Fruit fly (Drosophila melanogaster) whole organism, embryonic: Measurements from ENCODE around the gene CG4615.

ENCODE experiments used
- Adf1 ChIP-seq: fragments of 200-800 bp; sonication (Bioruptor generic); IDR thresholded peaks from 2 replicates; pipeline ENCODE4 v1.3.6; 2022; ENCODE audit warnings: missing biosample characterization, missing genetic modification characterization
- CG10321 ChIP-seq: fragments of 200-800 bp; sonication (Bioruptor generic); IDR thresholded peaks from 2 replicates; pipeline ENCODE4 v1.3.6; 2022; ENCODE audit warnings: missing biosample characterization, missing genetic modification characterization
- CG12219 ChIP-seq: fragments of 200-800 bp; sonication (Bioruptor generic); optimal IDR thresholded peaks from 3 replicates; lab custom pipeline; 2018; ENCODE audit warnings: missing biosample characterization, mild to moderate bottlenecking, missing genetic modification characterization
- CG17361 ChIP-seq: fragments of 200-800 bp; sonication (Bioruptor generic); IDR thresholded peaks from 3 replicates; pipeline ENCODE4 v1.3.6; 2022; ENCODE audit warnings: missing biosample characterization, missing genetic modification characterization
- CG17612 ChIP-seq: fragments of 200-800 bp; sonication (Bioruptor generic); IDR thresholded peaks from 2 replicates; pipeline ENCODE4 v1.3.6; 2022; ENCODE audit warnings: missing biosample characterization, missing genetic modification characterization
- CG18011 ChIP-seq: fragments of 200-800 bp; sonication (Bioruptor generic); optimal IDR thresholded peaks from 2 replicates; lab custom pipeline; 2017; ENCODE audit warnings: missing biosample characterization, missing genetic modification characterization, mild to moderate bottlenecking, moderate library complexity, missing genotype
- CG18599 ChIP-seq: fragments of 200-800 bp; sonication (Bioruptor generic); optimal IDR thresholded peaks from 3 replicates; lab custom pipeline; 2017; ENCODE audit warnings: missing biosample characterization, missing genetic modification characterization, mild to moderate bottlenecking, moderate library complexity, missing genetic modification reagents
- CG2120 ChIP-seq: fragments of 200-800 bp; sonication (Bioruptor generic); optimal IDR thresholded peaks from 3 replicates; lab custom pipeline; 2016; ENCODE audit warnings: missing biosample characterization, missing genetic modification characterization
- CG30020 ChIP-seq: fragments of 200-800 bp; optimal IDR thresholded peaks from 2 replicates; lab custom pipeline; 2019; ENCODE audit warnings: missing biosample characterization, mild to moderate bottlenecking, missing genetic modification characterization, moderate library complexity
- CG3838 ChIP-seq: fragments of 200-800 bp; sonication (Bioruptor generic); optimal IDR thresholded peaks from 3 replicates; lab custom pipeline; 2016; ENCODE audit warnings: missing biosample characterization, missing genetic modification characterization
- CG4404 ChIP-seq: fragments of 200-800 bp; sonication (Bioruptor generic); IDR thresholded peaks from 2 replicates; pipeline ENCODE4 v1.3.6; 2022; ENCODE audit warnings: missing biosample characterization, missing genetic modification characterization
- CG4820 ChIP-seq: fragments of 200-800 bp; sonication (Bioruptor generic); optimal IDR thresholded peaks from 3 replicates; lab custom pipeline; 2016; ENCODE audit warnings: missing biosample characterization, missing genetic modification characterization
- CG4854 ChIP-seq: fragments of 200-800 bp; sonication (Bioruptor generic); optimal IDR thresholded peaks from 2 replicates; lab custom pipeline; 2016; ENCODE audit warnings: missing biosample characterization, missing genetic modification characterization, inconsistent platforms
- CG6175 ChIP-seq: fragments of 200-800 bp; sonication (Bioruptor generic); IDR thresholded peaks from 3 replicates; pipeline ENCODE4 v1.3.6; 2022; ENCODE audit warnings: missing biosample characterization, missing genetic modification characterization
- CG7271 ChIP-seq: fragments of 200-800 bp; sonication (Bioruptor generic); optimal IDR thresholded peaks from 2 replicates; lab custom pipeline; 2018; ENCODE audit warnings: missing biosample characterization, mild to moderate bottlenecking, missing genetic modification characterization, moderate library complexity
- CG9215 ChIP-seq: fragments of 200-800 bp; sonication (Bioruptor generic); IDR thresholded peaks from 2 replicates; pipeline ENCODE4 v1.3.6; 2022; ENCODE audit warnings: missing biosample characterization, missing genetic modification characterization
- CkIIα-i1 ChIP-seq: fragments of 200-800 bp; sonication (Bioruptor generic); IDR thresholded peaks from 2 replicates; pipeline ENCODE4 v1.3.6; 2022; ENCODE audit warnings: missing biosample characterization, missing genetic modification characterization
- Dad ChIP-seq: fragments of 200-800 bp; sonication (Bioruptor generic); optimal IDR thresholded peaks from 3 replicates; lab custom pipeline; 2016; ENCODE audit warnings: missing biosample characterization, missing genetic modification characterization
- Dref ChIP-seq: fragments of 200-800 bp; sonication (Bioruptor generic); IDR thresholded peaks from 2 replicates; pipeline ENCODE4 v1.3.6; 2022; ENCODE audit warnings: missing biosample characterization, missing genetic modification characterization
- E2f2 ChIP-seq: fragments of 200-800 bp; sonication (Bioruptor generic); IDR thresholded peaks from 2 replicates; pipeline ENCODE4 v1.3.6; 2022; ENCODE audit warnings: missing biosample characterization, missing genetic modification characterization
- Fer3 ChIP-seq: fragments of 200-800 bp; sonication (Bioruptor generic); optimal IDR thresholded peaks from 2 replicates; lab custom pipeline; 2018; ENCODE audit warnings: missing biosample characterization, mild to moderate bottlenecking, missing genetic modification characterization, moderate library complexity
- Gug ChIP-seq: fragments of 200-800 bp; sonication (Bioruptor generic); IDR thresholded peaks from 4 replicates; pipeline ENCODE4 v1.3.6; 2022; ENCODE audit warnings: missing biosample characterization, missing genetic modification characterization
- HLH3B ChIP-seq: fragments of 200-800 bp; sonication (Bioruptor generic); IDR thresholded peaks from 2 replicates; pipeline ENCODE4 v1.3.6; 2022; ENCODE audit warnings: missing biosample characterization, missing genetic modification characterization
- Jarid2 ChIP-seq: fragments of 200-800 bp; sonication (Bioruptor generic); optimal IDR thresholded peaks from 3 replicates; lab custom pipeline; 2017; ENCODE audit warnings: mild to moderate bottlenecking, missing biosample characterization, missing genetic modification reagents, missing genetic modification characterization
- Lhr ChIP-seq: fragments of 200-800 bp; sonication (Bioruptor generic); optimal IDR thresholded peaks from 3 replicates; lab custom pipeline; 2017; ENCODE audit warnings: mild to moderate bottlenecking, missing biosample characterization, missing genetic modification reagents, missing genetic modification characterization
- MTF-1 ChIP-seq: fragments of 200-800 bp; sonication (Bioruptor generic); optimal IDR thresholded peaks from 2 replicates; lab custom pipeline; 2018; ENCODE audit warnings: missing biosample characterization, mild to moderate bottlenecking, missing genetic modification characterization, borderline replicate concordance
- Ptx1 ChIP-seq: fragments of 200-800 bp; sonication (Bioruptor generic); IDR thresholded peaks from 2 replicates; pipeline ENCODE4 v1.3.6; 2022; ENCODE audit warnings: missing biosample characterization, missing genetic modification characterization
- Xbp1 ChIP-seq: fragments of 200-800 bp; sonication (Bioruptor generic); optimal IDR thresholded peaks from 3 replicates; lab custom pipeline; 2016; ENCODE audit warnings: missing biosample characterization, mild to moderate bottlenecking, missing genetic modification characterization
- ab ChIP-seq: fragments of 200-800 bp; sonication (Bioruptor generic); optimal IDR thresholded peaks from 2 replicates; lab custom pipeline; 2016; ENCODE audit warnings: missing biosample characterization, missing genetic modification characterization
- aop ChIP-seq: fragments of 200-800 bp; sonication (Bioruptor generic); IDR thresholded peaks from 2 replicates; pipeline ENCODE4 v1.3.6; 2022; ENCODE audit warnings: missing biosample characterization, missing genetic modification characterization
- ash1 ChIP-seq: fragments of 200-800 bp; sonication (Bioruptor generic); optimal IDR thresholded peaks from 2 replicates; lab custom pipeline; 2018; ENCODE audit warnings: missing biosample characterization, mild to moderate bottlenecking, missing genetic modification characterization
- ato ChIP-seq: fragments of 200-800 bp; sonication (Bioruptor generic); IDR thresholded peaks from 2 replicates; pipeline ENCODE4 v1.3.6; 2022; ENCODE audit warnings: missing biosample characterization, missing genetic modification characterization; ENCODE audit not compliant: partially characterized antibody
- chinmo ChIP-seq: fragments of 200-800 bp; sonication (Bioruptor generic); IDR thresholded peaks from 4 replicates; pipeline ENCODE4 v1.3.6; 2022; ENCODE audit warnings: missing biosample characterization, missing genetic modification characterization; ENCODE audit not compliant: partially characterized antibody
- dm ChIP-seq: fragments of 200-800 bp; sonication (Bioruptor generic); optimal IDR thresholded peaks from 3 replicates; lab custom pipeline; 2016; ENCODE audit warnings: missing biosample characterization, missing genetic modification characterization
- esg ChIP-seq: fragments of 200-800 bp; sonication (Bioruptor generic); conservative IDR thresholded peaks from 2 replicates; pipeline ENCODE4 v1.3.6; 2022; ENCODE audit warnings: missing biosample characterization, missing genetic modification characterization
- eyg ChIP-seq: fragments of 200-800 bp; sonication (Bioruptor generic); optimal IDR thresholded peaks from 3 replicates; lab custom pipeline; 2016; ENCODE audit warnings: missing biosample characterization, missing genetic modification characterization
- fd64A ChIP-seq: fragments of 200-800 bp; sonication (Bioruptor generic); optimal IDR thresholded peaks from 3 replicates; lab custom pipeline; 2018; ENCODE audit warnings: missing biosample characterization, mild to moderate bottlenecking, missing genetic modification characterization
- kay ChIP-seq: fragments of 200-800 bp; sonication (Bioruptor generic); optimal IDR thresholded peaks from 2 replicates; lab custom pipeline; 2016; ENCODE audit warnings: missing biosample characterization, missing genetic modification characterization
- nerfin-2 ChIP-seq: fragments of 200-800 bp; sonication (Bioruptor generic); IDR thresholded peaks from 2 replicates; pipeline ENCODE4 v1.3.6; 2022; ENCODE audit warnings: missing biosample characterization, missing genetic modification characterization; ENCODE audit not compliant: partially characterized antibody
- pfk ChIP-seq: fragments of 200-800 bp; sonication (Bioruptor generic); optimal IDR thresholded peaks from 2 replicates; lab custom pipeline; 2018; ENCODE audit warnings: missing biosample characterization, mild to moderate bottlenecking, missing genetic modification characterization, moderate library complexity
- pnt ChIP-seq: fragments of 200-800 bp; sonication (Bioruptor generic); optimal IDR thresholded peaks from 3 replicates; lab custom pipeline; 2016; ENCODE audit warnings: missing biosample characterization, missing genetic modification characterization
- sd ChIP-seq: fragments of 200-800 bp; sonication (Bioruptor generic); optimal IDR thresholded peaks from 3 replicates; lab custom pipeline; 2018; ENCODE audit warnings: missing biosample characterization, mild to moderate bottlenecking, missing genetic modification characterization, moderate library complexity
- shn ChIP-seq: fragments of 200-800 bp; sonication (Bioruptor generic); optimal IDR thresholded peaks from 3 replicates; lab custom pipeline; 2016; ENCODE audit warnings: missing biosample characterization, missing genetic modification characterization
- sna ChIP-seq: fragments of 200-800 bp; sonication (Bioruptor generic); IDR thresholded peaks from 2 replicates; pipeline ENCODE4 v1.3.6; 2022; ENCODE audit warnings: missing biosample characterization, missing genetic modification characterization; ENCODE audit not compliant: partially characterized antibody
- stwl ChIP-seq: fragments of 200-800 bp; sonication (Bioruptor generic); optimal IDR thresholded peaks from 3 replicates; lab custom pipeline; 2018; ENCODE audit warnings: missing biosample characterization, mild to moderate bottlenecking, missing genetic modification characterization, moderate library complexity
- toy ChIP-seq: fragments of 200-800 bp; sonication (Bioruptor generic); IDR thresholded peaks from 2 replicates; pipeline ENCODE4 v1.3.6; 2022; ENCODE audit warnings: missing biosample characterization, missing genetic modification characterization
- ttk ChIP-seq: fragments of 200-800 bp; sonication (Bioruptor generic); IDR thresholded peaks from 2 replicates; pipeline ENCODE4 v2.1.2; 2022; ENCODE audit warnings: missing biosample characterization, missing genetic modification characterization
- tx ChIP-seq: fragments of 200-800 bp; sonication (Bioruptor generic); optimal IDR thresholded peaks from 2 replicates; lab custom pipeline; 2016; ENCODE audit warnings: missing biosample characterization, missing genetic modification characterization
- wdn ChIP-seq: fragments of 200-800 bp; sonication (Bioruptor generic); IDR thresholded peaks from 2 replicates; pipeline ENCODE4 v1.3.6; 2022; ENCODE audit warnings: missing biosample characterization, missing genetic modification characterization
- zen ChIP-seq: fragments of 200-800 bp; sonication (Bioruptor generic); optimal IDR thresholded peaks from 3 replicates; lab custom pipeline; 2018; ENCODE audit warnings: missing biosample characterization, mild to moderate bottlenecking, missing genetic modification characterization, moderate library complexity

The CG4615 gene

DNA sequence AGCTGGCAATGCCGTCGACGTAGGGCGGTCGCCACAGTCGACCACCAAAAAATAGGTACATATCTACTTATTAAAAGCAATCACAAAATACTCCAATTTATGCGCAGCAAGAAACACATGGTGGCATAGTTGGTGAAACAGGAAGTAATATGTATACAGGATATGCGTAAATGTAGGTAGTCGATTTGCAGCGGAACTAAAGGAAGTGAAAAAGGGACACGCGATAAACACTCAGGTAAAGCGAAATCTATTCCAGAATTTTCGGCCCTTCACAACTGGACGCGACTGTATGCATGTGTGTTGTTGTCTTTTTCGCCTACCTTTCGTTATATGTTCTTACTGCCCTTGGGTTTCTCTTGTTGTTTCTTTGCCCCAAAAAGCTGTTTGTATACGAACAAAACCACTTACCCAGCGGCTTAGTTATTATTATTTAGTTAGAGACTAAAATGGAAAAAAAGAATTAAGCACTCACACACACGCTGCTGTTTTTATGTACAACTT lies 5.6 kb downstream of the CG4615 start (continued):
- TF ChIP-seq shn (GFP tag; lab: Kevin White, UChicago): peak; percentile 75
- TF ChIP-seq kay (GFP tag; lab: Kevin White, UChicago): peak; percentile 16
- peak; percentile 50 for TF ChIP-seq MTF-1 (GFP tag; lab: Kevin White, UChicago)
- TF ChIP-seq Xbp1: peak; percentile 74
- peak; percentile 40; the same call in 1 of the 3 replicates for TF ChIP-seq CG6175 (GFP tag; lab: Robert Waterston, UW)
- TF ChIP-seq CkIIα-i1 (GFP tag; lab: Robert Waterston, UW): no peak
- no peak for TF ChIP-seq pfk (GFP tag; lab: Kevin White, UChicago)
- peak; percentile 54 for TF ChIP-seq CG4820
- TF ChIP-seq sna: no peak
- peak; percentile 91 for TF ChIP-seq CG12219
- peak; percentile 90 for TF ChIP-seq CG2120 (GFP tag; lab: Kevin White, UChicago)
- peak; percentile 59 for TF ChIP-seq toy (GFP tag; lab: Robert Waterston, UW)
- peak; percentile 51 for TF ChIP-seq CG17612
- no peak for TF ChIP-seq ato (GFP tag; lab: Robert Waterston, UW)
- peak; percentile 41 for TF ChIP-seq Dad (GFP tag; lab: Kevin White, UChicago)
- TF ChIP-seq CG3838: peak; percentile 54
- TF ChIP-seq pnt: peak; percentile 72
- TF ChIP-seq CG10321 (GFP tag; lab: Robert Waterston, UW): no peak
- TF ChIP-seq CG30020: peak; percentile 60
- peak; percentile 65; the same call in 1 of the 2 replicates for TF ChIP-seq CG4404 (GFP tag; lab: Robert Waterston, UW)
- peak; percentile 65; the same call in 1 of the 2 replicates for TF ChIP-seq HLH3B (GFP tag; lab: Robert Waterston, UW)
- TF ChIP-seq CG17361 (GFP tag; lab: Robert Waterston, UW): peak; percentile 85
- peak; percentile 52 for TF ChIP-seq CG18011
- no peak for TF ChIP-seq ash1 (GFP tag; lab: Kevin White, UChicago)
- TF ChIP-seq aop: peak; percentile 57; the same call in 1 of the 2 replicates
- peak; percentile 78 for TF ChIP-seq Ptx1 (GFP tag; lab: Robert Waterston, UW)
- peak; percentile 58 for TF ChIP-seq eyg (GFP tag; lab: Kevin White, UChicago)
- TF ChIP-seq CG18599 (GFP tag; lab: Kevin White, UChicago): peak; percentile 94
- TF ChIP-seq sd (tag; lab: Kevin White, UChicago): peak; percentile 59
- TF ChIP-seq esg (GFP tag; lab: Robert Waterston, UW): peak; percentile 74
- TF ChIP-seq Fer3 (tag; lab: Kevin White, UChicago): peak; percentile 82
- TF ChIP-seq E2f2 (GFP tag; lab: Robert Waterston, UW): peak; percentile 54
- TF ChIP-seq zen: peak; percentile 47
- peak; percentile 47 for TF ChIP-seq CG7271 (tag; lab: Kevin White, UChicago)
- peak; percentile 41 for TF ChIP-seq Lhr (GFP tag; lab: Kevin White, UChicago)
- TF ChIP-seq Gug: peak; percentile 65; the same call in 3 of the 4 replicates
- TF ChIP-seq chinmo (GFP tag; lab: Robert Waterston, UW): no peak
- TF ChIP-seq CG4854 (GFP tag; lab: Kevin White, UChicago): peak; percentile 46
- no peak for TF ChIP-seq nerfin-2 (GFP tag; lab: Robert Waterston, UW)
- TF ChIP-seq Jarid2 (GFP tag; lab: Kevin White, UChicago): peak; percentile 45
- peak; percentile 70 for TF ChIP-seq tx (GFP tag; lab: Kevin White, UChicago)
- peak; percentile 53 for TF ChIP-seq Adf1 (GFP tag; lab: Robert Waterston, UW)
- peak; percentile 55 for TF ChIP-seq dm (GFP tag; lab: Kevin White, UChicago)
- TF ChIP-seq CG9215 (GFP tag; lab: Robert Waterston, UW): peak; percentile 88
- peak; percentile 9 for TF ChIP-seq stwl (tag; lab: Kevin White, UChicago)
- no peak for TF ChIP-seq Dref
- peak; percentile 54 for TF ChIP-seq fd64A (GFP tag; lab: Kevin White, UChicago)
- TF ChIP-seq wdn (GFP tag; lab: Robert Waterston, UW): peak; percentile 54; the same call in 1 of the 2 replicates
- TF ChIP-seq ttk: peak; percentile 61
- peak; percentile 27 for TF ChIP-seq ab (GFP tag; lab: Kevin White, UChicago)
